Worm (Caenorhabditis elegans): ENCODE measurements around the gene K12H6.4.

The K12H6.4 gene

DNA sequence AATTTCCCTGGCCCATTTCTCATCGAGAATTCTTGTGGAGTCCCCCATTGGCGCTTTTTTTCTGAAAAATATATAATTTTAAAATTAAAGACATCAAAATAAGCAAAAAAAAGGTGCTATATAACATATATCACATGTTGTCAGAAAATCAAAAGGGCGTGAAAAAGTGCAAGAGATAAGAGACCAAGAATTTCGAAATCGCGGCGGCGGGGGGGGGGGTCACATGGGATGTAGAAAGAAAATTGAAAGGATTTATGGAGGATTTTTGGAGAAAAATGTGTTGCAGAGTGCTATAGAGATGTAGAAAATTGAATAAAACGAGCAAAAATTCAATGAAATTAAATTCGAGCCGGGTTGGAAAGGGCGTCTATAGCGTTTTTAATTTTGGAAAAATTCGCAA is 7.1 kb upstream of the K12H6.4 start, which contains the start of gene K12H6.6:
K12H6.6 (minus strand) TSS at position 61 of the 400 bp plus-strand sequence.
- peak; percentile 1 for TF ChIP-seq nhr-80 (tag; optimal IDR thresholded peaks at IDR 0.05)
- peak; percentile 31 for TF ChIP-seq attf-5 (GFP tag; optimal IDR thresholded peaks at IDR 0.05)
- TF ChIP-seq cebp-2 (GFP tag; IDR thresholded peaks at IDR 0.05), result no peak
- peak; percentile 84 for TF ChIP-seq cebp-1 (GFP tag; IDR thresholded peaks at IDR 0.05)
- peak; percentile 93 for TF ChIP-seq cebp-1 (tag; optimal IDR thresholded peaks at IDR 0.05)
- no peak for TF ChIP-seq hsf-1 (GFP tag; IDR thresholded peaks at IDR 0.05)
- TF ChIP-seq egrh-3 (GFP tag; IDR thresholded peaks at IDR 0.05), result peak; percentile 40; the same call in 1 of the 2 replicates

DNA sequence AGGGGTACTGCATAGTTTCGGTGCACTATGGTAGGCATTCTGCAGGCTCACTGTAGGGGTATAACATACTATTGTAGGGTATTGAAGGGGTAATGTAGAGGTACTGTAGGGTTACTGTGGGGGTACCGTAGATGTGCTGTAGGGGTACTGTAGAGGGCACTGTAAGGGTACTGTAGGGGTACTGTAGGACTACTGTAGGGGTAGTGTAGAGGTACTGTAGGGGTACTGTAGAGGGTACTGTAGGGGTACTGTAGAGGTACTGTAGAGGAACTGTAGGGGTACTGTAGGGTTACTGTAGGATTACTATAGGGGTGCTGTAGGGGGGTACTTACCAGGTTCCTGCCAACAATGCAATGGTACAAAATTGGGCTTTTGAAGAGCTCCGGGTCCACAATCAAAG is 6.1 kb upstream of the K12H6.4 start:
- TF ChIP-seq ZK185.1 (tag; optimal IDR thresholded peaks at IDR 0.05; ENCODE audit: poor library complexity, severe bottlenecking), result no peak
- TF ChIP-seq aptf-2 (GFP tag; conservative IDR thresholded peaks at IDR 0.05), result 0 out of 2 replicates have a peak, but pooled peaks have one; percentile 14

DNA sequence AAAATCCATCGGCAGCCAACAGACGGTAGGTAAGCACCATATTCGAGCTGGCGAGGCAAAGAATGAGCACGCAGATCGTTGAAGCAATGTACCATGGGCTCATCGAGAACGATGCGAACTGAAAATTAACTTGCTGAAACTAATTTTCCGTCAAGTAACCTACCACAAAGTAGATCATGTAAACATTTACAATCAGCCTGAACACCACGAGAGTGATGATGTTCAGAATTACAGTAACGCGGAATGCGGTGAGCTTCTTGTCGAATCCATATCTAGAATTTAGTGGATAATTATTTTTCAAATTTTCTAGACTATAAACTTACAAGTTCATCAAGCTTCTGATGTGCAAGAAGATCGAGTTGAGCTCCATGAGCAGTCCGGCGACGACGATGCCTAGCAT is 5.4 kb upstream of the K12H6.4 start:
- TF ChIP-seq hmg-20 (GFP tag; IDR thresholded peaks at IDR 0.05) (no peak), sptf-2 (GFP tag; optimal IDR thresholded peaks at IDR 0.05) (no peak), lin-35 (GFP tag; optimal IDR thresholded peaks at IDR 0.05) (no peak), egl-18 (GFP tag; IDR thresholded peaks at IDR 0.05) (no peak), lin-26 (GFP tag; IDR thresholded peaks at IDR 0.05) (no peak), let-526 (GFP tag; IDR thresholded peaks at IDR 0.05) (no peak), ekl-4 (GFP tag; IDR thresholded peaks at IDR 0.05) (no peak)

DNA sequence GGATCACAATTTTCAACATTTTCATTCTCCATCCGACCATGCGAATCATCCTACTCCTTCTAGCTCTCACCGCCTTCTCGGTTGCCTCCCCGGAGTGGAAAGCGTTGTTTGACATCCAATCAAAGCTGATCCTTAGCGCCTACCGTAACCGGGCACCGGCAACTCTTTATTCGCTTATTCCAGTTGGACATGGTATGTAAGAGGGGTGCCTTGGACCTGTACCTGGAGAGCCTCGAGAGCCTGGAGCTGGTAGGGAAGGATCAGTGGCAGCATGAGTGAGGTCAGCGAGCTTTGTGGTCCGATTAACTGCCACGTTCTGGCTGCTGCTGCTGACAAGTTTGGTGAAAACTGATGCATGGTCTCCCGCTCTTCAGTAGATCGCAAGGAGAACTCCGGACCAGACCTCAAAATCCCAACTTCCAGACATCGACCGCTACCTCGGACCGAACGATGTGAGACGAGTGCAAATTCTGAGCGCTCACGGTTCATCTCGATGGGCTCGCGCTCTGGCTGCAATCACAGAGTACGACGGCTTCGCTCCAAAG is 3.9 kb upstream of the K12H6.4 start, which contains the start of gene K12H6.8:
K12H6.8 (plus strand) TSS at position 38 of the 545 bp plus-strand sequence.
- TF ChIP-seq B0336.3 (GFP tag; IDR thresholded peaks at IDR 0.05), result 0 out of 2 replicates have a peak, but pooled peaks have one; percentile 27
- TF ChIP-seq let-607 (tag; optimal IDR thresholded peaks at IDR 0.05), result no peak
- no peak for TF ChIP-seq aptf-3 (GFP tag; IDR thresholded peaks at IDR 0.05)
- peak; percentile 17 for TF ChIP-seq repo-1 (tag; optimal IDR thresholded peaks at IDR 0.05)
- TF ChIP-seq him-1 (tag; optimal IDR thresholded peaks at IDR 0.05), result no peak
- no peak for TF ChIP-seq mel-28 (tag; optimal IDR thresholded peaks at IDR 0.05; ENCODE audit: borderline replicate concordance)
- no peak for TF ChIP-seq athp-1 (tag; optimal IDR thresholded peaks at IDR 0.05)
- TF ChIP-seq zfh-2 (GFP tag; conservative IDR thresholded peaks at IDR 0.05), result peak; percentile 69
- no peak for TF ChIP-seq ekl-4 (GFP tag; IDR thresholded peaks at IDR 0.05)
- TF ChIP-seq ztf-18 (tag; optimal IDR thresholded peaks at IDR 0.05), result no peak
- TF ChIP-seq nfya-1 (tag; optimal IDR thresholded peaks at IDR 0.05; ENCODE audit: borderline replicate concordance, insufficient read depth), result no peak
- TF ChIP-seq egrh-3 (GFP tag; IDR thresholded peaks at IDR 0.05), result 0 out of 2 replicates have a peak, but pooled peaks have one; percentile 37
- TF ChIP-seq fkh-3 (tag; optimal IDR thresholded peaks at IDR 0.05), result no peak
- no peak for TF ChIP-seq tlf-1 (GFP tag; optimal IDR thresholded peaks at IDR 0.05)
- no peak for TF ChIP-seq hrde-1 (tag; optimal IDR thresholded peaks at IDR 0.05; ENCODE audit: borderline replicate concordance)
- TF ChIP-seq mcd-1 (GFP tag; IDR thresholded peaks at IDR 0.05), result 0 out of 2 replicates have a peak, but pooled peaks have one; percentile 40
- TF ChIP-seq D2030.7 (GFP tag; IDR thresholded peaks at IDR 0.05), result no peak

DNA sequence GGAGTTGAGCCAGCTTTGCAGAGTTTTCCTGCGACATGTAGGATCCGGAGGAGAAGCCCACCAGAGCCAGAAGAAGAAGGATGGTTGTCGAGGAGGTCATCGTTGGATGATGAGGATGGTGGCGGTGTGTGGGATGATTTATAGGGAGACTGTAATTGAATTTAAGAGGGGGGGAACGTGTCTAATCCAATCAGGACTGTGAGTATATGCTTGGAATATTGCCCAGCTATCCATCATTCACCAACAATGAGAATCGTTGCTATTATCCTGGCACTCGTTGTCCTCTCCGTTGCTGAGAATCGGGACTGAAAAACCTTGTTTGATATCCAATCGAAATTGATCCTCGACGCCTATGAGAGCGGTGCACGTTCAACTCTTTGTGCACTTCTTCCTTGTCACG is 2.0 kb upstream of the K12H6.4 start, which contains the start of gene K12H6.5:
K12H6.5 (minus strand) TSS at position 101 of the 400 bp plus-strand sequence.
- TF ChIP-seq ceh-58 (GFP tag; IDR thresholded peaks at IDR 0.05) (no peak), lin-40 (tag; optimal IDR thresholded peaks at IDR 0.05) (no peak), ZK185.1 (tag; optimal IDR thresholded peaks at IDR 0.05; ENCODE audit: poor library complexity, severe bottlenecking) (no peak), cebp-2 (GFP tag; IDR thresholded peaks at IDR 0.05) (no peak), zim-3 (tag; optimal IDR thresholded peaks at IDR 0.05) (no peak), unc-130 (GFP tag; optimal IDR thresholded peaks at IDR 0.05) (no peak)
